Worm (Caenorhabditis elegans) whole organism, L2 larva: Measurements from ENCODE around the gene Y50E8A.5.
A peak's percentile ranks its signal among the peaks of the same experiment; 100 is the strongest.

Experiments used
- C34F6.9 ChIP-seq: fragments of 150-350 bp; optimal IDR thresholded peaks from 2 replicates; lab custom pipeline; 2014; ENCODE audit warnings: missing biosample characterization, missing genetic modification characterization
- Y55F3AM.14 ChIP-seq: fragments of 200-800 bp; sonication (Bioruptor generic); optimal IDR thresholded peaks from 2 replicates; lab custom pipeline; 2018; ENCODE audit warnings: mild to moderate bottlenecking, missing genetic modification characterization, missing compliant biosample characterization
- alr-1 ChIP-seq: fragments of 150-350 bp; optimal IDR thresholded peaks from 2 replicates; lab custom pipeline; 2014; ENCODE audit warnings: missing biosample characterization, missing genetic modification characterization
- aly-2 ChIP-seq: fragments of 150-350 bp; optimal IDR thresholded peaks from 2 replicates; lab custom pipeline; 2014; ENCODE audit warnings: missing biosample characterization, missing genetic modification characterization
- ama-1 ChIP-seq: fragments of 150-350 bp; optimal IDR thresholded peaks from 2 replicates; lab custom pipeline; 2018; ENCODE audit warnings: inconsistent platforms
- blmp-1 ChIP-seq: sonication (generic microtip); optimal IDR thresholded peaks from 2 replicates; lab custom pipeline; 2017; ENCODE audit warnings: missing genetic modification characterization, mild to moderate bottlenecking, missing compliant biosample characterization, antibody characterized with exemption, moderate library complexity; ENCODE audit not compliant: insufficient read depth
- ceh-82 ChIP-seq: fragments of 150-350 bp; optimal IDR thresholded peaks from 2 replicates; lab custom pipeline; 2014; ENCODE audit warnings: missing biosample characterization, missing genetic modification characterization
- dmd-4 ChIP-seq: sonication (generic microtip); optimal IDR thresholded peaks from 2 replicates; lab custom pipeline; 2017; ENCODE audit warnings: missing biosample characterization, missing genetic modification characterization
- fos-1 ChIP-seq: fragments of 150-350 bp; optimal IDR thresholded peaks from 2 replicates; lab custom pipeline; 2014; ENCODE audit warnings: missing biosample characterization, missing genetic modification characterization
- gmeb-1 ChIP-seq: fragments of 150-350 bp; optimal IDR thresholded peaks from 2 replicates; lab custom pipeline; 2014; ENCODE audit warnings: missing biosample characterization, missing genetic modification characterization
- lin-11 ChIP-seq: fragments of 150-350 bp; sonication (generic microtip); optimal IDR thresholded peaks from 2 replicates; lab custom pipeline; 2014; ENCODE audit warnings: missing biosample characterization, missing genetic modification characterization, inconsistent platforms, mixed read lengths
- lin-13 ChIP-seq: fragments of 150-350 bp; optimal IDR thresholded peaks from 2 replicates; lab custom pipeline; 2014; ENCODE audit warnings: missing biosample characterization, missing genetic modification reagents, missing genetic modification characterization
- lin-39 ChIP-seq: fragments of 150-350 bp; optimal IDR thresholded peaks from 2 replicates; lab custom pipeline; 2014; ENCODE audit warnings: missing biosample characterization, missing genetic modification reagents, missing genetic modification characterization
- mab-5 ChIP-seq: fragments of 150-350 bp; optimal IDR thresholded peaks from 2 replicates; lab custom pipeline; 2014; ENCODE audit warnings: missing biosample characterization, missing genetic modification characterization
- mbf-1 ChIP-seq: sonication (generic microtip); optimal IDR thresholded peaks from 2 replicates; lab custom pipeline; 2017; ENCODE audit warnings: missing biosample characterization, missing genetic modification characterization
- nhr-10 ChIP-seq: sonication (generic microtip); optimal IDR thresholded peaks from 2 replicates; lab custom pipeline; 2017; ENCODE audit warnings: missing biosample characterization, missing genetic modification characterization
- nhr-11 ChIP-seq: fragments of 150-350 bp; optimal IDR thresholded peaks from 2 replicates; lab custom pipeline; 2014; ENCODE audit warnings: missing biosample characterization, missing genetic modification characterization
- nhr-12 ChIP-seq: fragments of 150-350 bp; optimal IDR thresholded peaks from 2 replicates; lab custom pipeline; 2014; ENCODE audit warnings: missing biosample characterization, missing genetic modification characterization
- nhr-129 ChIP-seq: fragments of 150-350 bp; optimal IDR thresholded peaks from 2 replicates; lab custom pipeline; 2014; ENCODE audit warnings: missing biosample characterization, missing genetic modification characterization
- nhr-21 ChIP-seq: fragments of 150-350 bp; optimal IDR thresholded peaks from 2 replicates; lab custom pipeline; 2014; ENCODE audit warnings: missing biosample characterization, missing genetic modification characterization
- nhr-23 ChIP-seq: fragments of 150-350 bp; optimal IDR thresholded peaks from 2 replicates; lab custom pipeline; 2014; ENCODE audit warnings: missing biosample characterization, missing genetic modification reagents, missing genetic modification characterization
- nhr-237 ChIP-seq: fragments of 150-350 bp; optimal IDR thresholded peaks from 2 replicates; lab custom pipeline; 2014; ENCODE audit warnings: missing biosample characterization, missing genetic modification characterization
- nhr-25 ChIP-seq: fragments of 150-350 bp; sonication (generic microtip); optimal IDR thresholded peaks from 3 replicates; lab custom pipeline; 2014; ENCODE audit warnings: missing biosample characterization, missing genetic modification characterization
- nhr-6 ChIP-seq: fragments of 150-350 bp; optimal IDR thresholded peaks from 2 replicates; lab custom pipeline; 2014; ENCODE audit warnings: missing biosample characterization, missing genetic modification characterization
- nhr-77 ChIP-seq: fragments of 150-350 bp; optimal IDR thresholded peaks from 2 replicates; lab custom pipeline; 2014; ENCODE audit warnings: missing biosample characterization, missing genetic modification characterization
- peb-1 ChIP-seq: fragments of 150-350 bp; optimal IDR thresholded peaks from 2 replicates; lab custom pipeline; 2014; ENCODE audit warnings: missing biosample characterization, missing genetic modification characterization
- sem-4 ChIP-seq: fragments of 150-350 bp; optimal IDR thresholded peaks from 2 replicates; lab custom pipeline; 2014; ENCODE audit warnings: missing biosample characterization, missing genetic modification reagents, missing genetic modification characterization
- skn-1 ChIP-seq: sonication (generic microtip); optimal IDR thresholded peaks from 2 replicates; lab custom pipeline; 2017; ENCODE audit warnings: missing biosample characterization, missing genetic modification characterization
- sma-3 ChIP-seq: sonication (generic microtip); optimal IDR thresholded peaks from 2 replicates; lab custom pipeline; 2016; ENCODE audit warnings: missing genetic modification reagents, missing genetic modification characterization, missing compliant biosample characterization
- sma-9 ChIP-seq, 2 experiments: fragments of 150-350 bp in 1 of 2; sonication (generic microtip) in 1 of 2; optimal IDR thresholded peaks; 2 replicates each; lab custom pipeline; 2014 to 2016; ENCODE audit warnings: missing genetic modification characterization in 2 of 2, mild to moderate bottlenecking in 1 of 2, missing biosample characterization in 1 of 2, missing compliant biosample characterization in 1 of 2, missing genetic modification reagents in 1 of 2, moderate library complexity in 1 of 2
- snpc-4 ChIP-seq: fragments of 150-350 bp; optimal IDR thresholded peaks from 2 replicates; lab custom pipeline; 2014; ENCODE audit warnings: missing biosample characterization, missing genetic modification characterization
- unc-39 ChIP-seq: fragments of 150-350 bp; optimal IDR thresholded peaks from 2 replicates; lab custom pipeline; 2014; ENCODE audit warnings: missing biosample characterization, missing genetic modification characterization
- ztf-1 ChIP-seq: fragments of 200-800 bp; sonication (Bioruptor generic); conservative IDR thresholded peaks from 2 replicates; pipeline ENCODE4 v1.3.6; 2022; ENCODE audit warnings: missing genetic modification characterization, missing compliant biosample characterization
- ztf-11 ChIP-seq: sonication (generic microtip); optimal IDR thresholded peaks from 2 replicates; lab custom pipeline; 2017; ENCODE audit warnings: missing biosample characterization, missing genetic modification characterization
- ztf-4 ChIP-seq: fragments of 150-350 bp; optimal IDR thresholded peaks from 2 replicates; lab custom pipeline; 2014; ENCODE audit warnings: missing biosample characterization, missing genetic modification characterization

Y50E8A.5 gene

DNA sequence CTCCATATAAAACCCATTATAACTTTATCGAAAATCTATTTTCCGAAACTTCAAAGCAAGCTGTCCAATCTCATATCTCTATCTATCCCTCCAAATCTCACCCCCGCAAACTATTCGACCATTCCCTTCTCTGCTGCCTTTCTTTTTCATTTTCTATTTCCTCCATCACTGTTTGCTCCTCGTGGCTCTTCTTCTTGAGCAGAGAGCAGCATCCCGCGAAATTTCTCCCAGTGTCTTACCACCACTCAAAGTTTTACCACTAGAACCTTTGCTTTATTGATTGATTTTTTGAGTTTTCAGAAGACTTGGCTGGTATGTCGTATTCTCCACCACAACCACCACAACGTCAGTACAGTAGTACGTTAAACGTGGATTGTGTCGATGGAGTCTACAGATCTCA is 7.4 kb downstream of the Y50E8A.5 start, which contains the start of gene oig-3:
TSS of gene oig-3 (plus strand) at position 301 of the 400 bp plus-strand sequence.
- no peak for TF ChIP-seq nhr-6
- TF ChIP-seq Y55F3AM.14 (GFP tag; lab: Kevin White, UChicago) = no peak
- no peak for TF ChIP-seq nhr-129 (tag; lab: Kevin White, UChicago)
- TF ChIP-seq ceh-82 (tag; lab: Kevin White, UChicago) = no peak
- no peak for TF ChIP-seq nhr-77 (tag; lab: Kevin White, UChicago)
- no peak for TF ChIP-seq unc-39 (tag; lab: Kevin White, UChicago)
- TF ChIP-seq sma-9 (GFP tag; optimal IDR thresholded peaks at IDR 0.05; lab: Kevin White, UChicago) = no peak
- no peak for TF ChIP-seq sma-9 (tag; optimal IDR thresholded peaks at IDR 0.05; lab: Kevin White, UChicago)
- no peak for TF ChIP-seq ztf-4 (tag; lab: Kevin White, UChicago)
- TF ChIP-seq mbf-1 (tag; lab: Kevin White, UChicago) = no peak
- no peak for TF ChIP-seq nhr-12 (tag; lab: Kevin White, UChicago)
- no peak for TF ChIP-seq lin-39 (tag; lab: Kevin White, UChicago)
- TF ChIP-seq alr-1 (tag; lab: Kevin White, UChicago) = no peak
- TF ChIP-seq, all 48 proteins: peak for 0

DNA sequence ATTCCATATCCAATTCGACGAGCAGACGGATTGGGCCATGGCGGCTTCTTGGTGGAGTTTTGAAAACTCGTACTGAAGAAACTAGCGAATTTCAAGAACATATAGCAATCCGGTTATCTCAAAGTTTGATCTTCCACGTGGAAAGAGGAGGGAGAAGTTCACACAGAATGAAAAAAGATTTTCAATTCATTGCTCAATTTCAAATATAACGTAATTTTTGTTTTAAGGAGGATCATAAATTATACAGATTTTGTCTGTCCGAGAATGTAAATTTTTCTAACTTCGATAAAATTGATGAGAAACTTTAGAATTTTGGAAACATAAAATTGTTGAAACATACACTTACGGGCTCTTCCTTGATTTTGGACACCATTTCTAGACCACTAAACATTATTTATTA is 8.0 kb downstream of the Y50E8A.5 start, which contains the start of gene Y50E8A.2:
TSS of gene Y50E8A.2 (minus strand) at position 101 of the 400 bp plus-strand sequence.
- no peak for TF ChIP-seq mbf-1 (tag; lab: Kevin White, UChicago)
- no peak for TF ChIP-seq ceh-82 (tag; lab: Kevin White, UChicago)
- no peak for TF ChIP-seq alr-1 (tag; lab: Kevin White, UChicago)
- no peak for TF ChIP-seq nhr-21 (tag; lab: Kevin White, UChicago)
- no peak for TF ChIP-seq lin-11 (tag; lab: Kevin White, UChicago)
- TF ChIP-seq peb-1 (tag; lab: Kevin White, UChicago) = no peak
- TF ChIP-seq nhr-6 = no peak
- TF ChIP-seq skn-1 (tag; lab: Kevin White, UChicago) = no peak
- no peak for TF ChIP-seq nhr-10
- TF ChIP-seq gmeb-1 = no peak
- no peak for TF ChIP-seq ztf-4 (tag; lab: Kevin White, UChicago)
- TF ChIP-seq C34F6.9 (tag; lab: Kevin White, UChicago) = no peak
- TF ChIP-seq Y55F3AM.14 (GFP tag; lab: Kevin White, UChicago) = no peak
- TF ChIP-seq fos-1 (tag; lab: Kevin White, UChicago) = no peak
- no peak for TF ChIP-seq nhr-25 (tag; lab: Kevin White, UChicago)
- no peak for TF ChIP-seq ama-1 (lab: Kevin White, UChicago)
- TF ChIP-seq lin-39 (tag; lab: Kevin White, UChicago) = no peak
- no peak for TF ChIP-seq dmd-4
- TF ChIP-seq sma-3 (GFP tag; lab: Kevin White, UChicago) = no peak
- TF ChIP-seq unc-39 (tag; lab: Kevin White, UChicago) = no peak

DNA sequence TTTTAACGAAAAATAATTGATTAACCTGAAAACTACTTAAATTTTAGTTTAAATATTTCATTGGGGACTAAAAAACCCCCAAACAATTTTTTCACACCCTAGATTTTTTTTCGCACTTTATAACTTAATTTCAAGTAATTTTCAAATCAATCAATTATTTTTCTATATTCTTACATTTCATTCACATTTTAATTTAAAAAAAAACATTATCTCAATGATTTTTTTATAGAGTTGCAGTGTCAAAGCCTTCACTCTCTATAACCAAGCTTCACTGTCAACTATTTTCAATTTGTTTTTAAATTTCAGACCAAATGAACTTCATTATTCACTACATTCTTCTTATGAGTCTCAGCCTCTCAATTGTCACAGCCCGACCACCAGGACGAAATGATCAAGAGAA is 10.2 kb downstream of the Y50E8A.5 start, which contains the start of gene Y50E8A.1:
TSS of gene Y50E8A.1 (plus strand) at position 301 of the 400 bp plus-strand sequence.
- no peak for TF ChIP-seq fos-1 (tag; lab: Kevin White, UChicago)
- no peak for TF ChIP-seq snpc-4 (tag; lab: Kevin White, UChicago)
- TF ChIP-seq alr-1 (tag; lab: Kevin White, UChicago) = no peak
- TF ChIP-seq ceh-82 (tag; lab: Kevin White, UChicago) = no peak
- no peak for TF ChIP-seq ztf-4 (tag; lab: Kevin White, UChicago)
- no peak for TF ChIP-seq nhr-11 (tag; lab: Kevin White, UChicago)
- TF ChIP-seq nhr-21 (tag; lab: Kevin White, UChicago) = no peak
- no peak for TF ChIP-seq lin-11 (tag; lab: Kevin White, UChicago)
- no peak for TF ChIP-seq lin-13
- TF ChIP-seq peb-1 (tag; lab: Kevin White, UChicago) = no peak

DNA sequence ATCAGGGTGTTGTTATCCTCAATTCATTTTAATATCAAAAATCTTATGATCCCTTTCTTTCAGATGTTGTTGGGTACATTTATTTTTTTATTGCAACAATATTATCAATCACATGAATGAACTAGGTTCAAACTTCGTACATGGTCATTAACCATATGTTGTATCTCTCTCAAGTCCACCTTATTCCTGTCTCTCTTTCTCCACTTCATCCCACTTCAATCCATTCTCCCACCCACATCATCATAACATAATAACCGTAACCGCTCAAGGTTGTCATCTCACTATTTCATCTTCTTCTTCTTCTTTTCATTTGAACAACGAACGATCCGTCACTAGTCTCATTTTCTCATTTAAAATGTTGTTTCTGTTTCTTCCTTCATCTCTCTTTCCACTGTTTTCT is 11.3 kb downstream of the Y50E8A.5 start:
- TF ChIP-seq alr-1 (tag; lab: Kevin White, UChicago) = no peak
- TF ChIP-seq sma-9 (GFP tag; optimal IDR thresholded peaks at IDR 0.05; lab: Kevin White, UChicago) = peak; percentile 77
- no peak for TF ChIP-seq sma-9 (tag; optimal IDR thresholded peaks at IDR 0.05; lab: Kevin White, UChicago)
- peak; percentile 42 for TF ChIP-seq nhr-21 (tag; lab: Kevin White, UChicago)
- TF ChIP-seq sma-3 (GFP tag; lab: Kevin White, UChicago) = peak; percentile 19

DNA sequence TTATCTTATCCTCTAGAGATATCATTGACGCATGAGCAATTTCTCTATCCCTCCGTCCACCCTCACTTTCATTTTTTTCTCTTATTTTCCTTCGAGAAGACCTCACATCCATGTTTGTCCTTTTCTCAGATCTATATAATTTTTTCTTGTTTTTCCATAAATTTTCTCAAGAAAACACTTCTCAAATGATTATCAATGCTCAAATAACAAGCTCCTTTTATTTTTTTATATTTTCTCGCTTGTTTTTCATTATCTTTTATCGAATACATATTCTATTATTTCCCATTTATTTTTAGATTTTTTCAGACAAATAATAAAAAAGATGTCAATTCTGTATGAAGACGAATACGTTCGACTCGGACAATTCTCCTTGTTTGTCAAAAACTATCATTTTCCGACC is 13.7 kb downstream of the Y50E8A.5 start, which contains the start of gene R08A2.7:
TSS of gene R08A2.7 (plus strand) at position 301 of the 400 bp plus-strand sequence.
- TF ChIP-seq ztf-1 (no peak), lin-11 (tag; lab: Kevin White, UChicago) (no peak), nhr-77 (tag; lab: Kevin White, UChicago) (no peak), Y55F3AM.14 (GFP tag; lab: Kevin White, UChicago) (no peak), nhr-237 (tag; lab: Kevin White, UChicago) (no peak), blmp-1 (tag; lab: Kevin White, UChicago) (no peak), nhr-6 (no peak), nhr-23 (no peak), ztf-11 (no peak), fos-1 (tag; lab: Kevin White, UChicago) (no peak), aly-2 (no peak), snpc-4 (tag; lab: Kevin White, UChicago) (no peak), sem-4 (tag; lab: Kevin White, UChicago) (no peak), lin-39 (tag; lab: Kevin White, UChicago) (no peak), mab-5 (tag; lab: Kevin White, UChicago) (no peak), gmeb-1 (no peak)
